Worm (Caenorhabditis elegans) whole organism, L2 larva: ENCODE results near the gene T03F6.4.
A peak's percentile ranks its signal among the peaks of the same experiment; 100 is the strongest.

Experiments
- C34F6.9 ChIP-seq: fragments of 150-350 bp; optimal IDR thresholded peaks from 2 replicates; lab custom pipeline; 2014; ENCODE audit warnings: missing biosample characterization, missing genetic modification characterization
- F13H6.1 ChIP-seq: sonication (generic microtip); optimal IDR thresholded peaks from 2 replicates; lab custom pipeline; 2016; ENCODE audit warnings: missing genetic modification characterization, missing compliant biosample characterization
- ZK546.5 ChIP-seq: sonication (generic microtip); optimal IDR thresholded peaks from 2 replicates; lab custom pipeline; 2017; ENCODE audit warnings: missing biosample characterization, missing genetic modification characterization
- alr-1 ChIP-seq: fragments of 150-350 bp; optimal IDR thresholded peaks from 2 replicates; lab custom pipeline; 2014; ENCODE audit warnings: missing biosample characterization, missing genetic modification characterization
- ama-1 ChIP-seq: fragments of 150-350 bp; optimal IDR thresholded peaks from 2 replicates; lab custom pipeline; 2018; ENCODE audit warnings: inconsistent platforms
- blmp-1 ChIP-seq: sonication (generic microtip); optimal IDR thresholded peaks from 2 replicates; lab custom pipeline; 2017; ENCODE audit warnings: missing genetic modification characterization, mild to moderate bottlenecking, missing compliant biosample characterization, antibody characterized with exemption, moderate library complexity; ENCODE audit not compliant: insufficient read depth
- crh-2 ChIP-seq: sonication (generic microtip); optimal IDR thresholded peaks from 2 replicates; lab custom pipeline; 2017; ENCODE audit warnings: missing biosample characterization, missing genetic modification characterization
- egl-27 ChIP-seq: sonication (generic microtip); optimal IDR thresholded peaks from 3 replicates; lab custom pipeline; 2017; ENCODE audit warnings: missing biosample characterization, missing genetic modification reagents, missing genetic modification characterization
- elt-1 ChIP-seq: fragments of 150-350 bp; optimal IDR thresholded peaks from 2 replicates; lab custom pipeline; 2014; ENCODE audit warnings: missing biosample characterization, missing genetic modification characterization
- elt-3 ChIP-seq: sonication (generic microtip); optimal IDR thresholded peaks from 2 replicates; lab custom pipeline; 2017; ENCODE audit warnings: missing biosample characterization, missing genetic modification characterization
- fos-1 ChIP-seq: fragments of 150-350 bp; optimal IDR thresholded peaks from 2 replicates; lab custom pipeline; 2014; ENCODE audit warnings: missing biosample characterization, missing genetic modification characterization
- lin-39 ChIP-seq: fragments of 150-350 bp; optimal IDR thresholded peaks from 2 replicates; lab custom pipeline; 2014; ENCODE audit warnings: missing biosample characterization, missing genetic modification reagents, missing genetic modification characterization
- mab-5 ChIP-seq: fragments of 150-350 bp; optimal IDR thresholded peaks from 2 replicates; lab custom pipeline; 2014; ENCODE audit warnings: missing biosample characterization, missing genetic modification characterization
- mdl-1 ChIP-seq, 2 experiments: fragments of 150-350 bp in 1 of 2; sonication (generic microtip) in 1 of 2; optimal IDR thresholded peaks; 2 replicates each; lab custom pipeline; 2017; ENCODE audit warnings: missing biosample characterization in 2 of 2, missing genetic modification characterization in 2 of 2
- nhr-10 ChIP-seq: sonication (generic microtip); optimal IDR thresholded peaks from 2 replicates; lab custom pipeline; 2017; ENCODE audit warnings: missing biosample characterization, missing genetic modification characterization
- nhr-12 ChIP-seq: fragments of 150-350 bp; optimal IDR thresholded peaks from 2 replicates; lab custom pipeline; 2014; ENCODE audit warnings: missing biosample characterization, missing genetic modification characterization
- nhr-129 ChIP-seq: fragments of 150-350 bp; optimal IDR thresholded peaks from 2 replicates; lab custom pipeline; 2014; ENCODE audit warnings: missing biosample characterization, missing genetic modification characterization
- nhr-23 ChIP-seq: fragments of 150-350 bp; optimal IDR thresholded peaks from 2 replicates; lab custom pipeline; 2014; ENCODE audit warnings: missing biosample characterization, missing genetic modification reagents, missing genetic modification characterization
- nhr-237 ChIP-seq: fragments of 150-350 bp; optimal IDR thresholded peaks from 2 replicates; lab custom pipeline; 2014; ENCODE audit warnings: missing biosample characterization, missing genetic modification characterization
- nhr-25 ChIP-seq: fragments of 150-350 bp; sonication (generic microtip); optimal IDR thresholded peaks from 3 replicates; lab custom pipeline; 2014; ENCODE audit warnings: missing biosample characterization, missing genetic modification characterization
- nhr-6 ChIP-seq: fragments of 150-350 bp; optimal IDR thresholded peaks from 2 replicates; lab custom pipeline; 2014; ENCODE audit warnings: missing biosample characterization, missing genetic modification characterization
- nhr-77 ChIP-seq: fragments of 150-350 bp; optimal IDR thresholded peaks from 2 replicates; lab custom pipeline; 2014; ENCODE audit warnings: missing biosample characterization, missing genetic modification characterization
- peb-1 ChIP-seq: fragments of 150-350 bp; optimal IDR thresholded peaks from 2 replicates; lab custom pipeline; 2014; ENCODE audit warnings: missing biosample characterization, missing genetic modification characterization
- sma-3 ChIP-seq: sonication (generic microtip); optimal IDR thresholded peaks from 2 replicates; lab custom pipeline; 2016; ENCODE audit warnings: missing genetic modification reagents, missing genetic modification characterization, missing compliant biosample characterization
- sma-9 ChIP-seq, 2 experiments: fragments of 150-350 bp in 1 of 2; sonication (generic microtip) in 1 of 2; optimal IDR thresholded peaks; 2 replicates each; lab custom pipeline; 2014 to 2016; ENCODE audit warnings: missing genetic modification characterization in 2 of 2, mild to moderate bottlenecking in 1 of 2, missing biosample characterization in 1 of 2, missing compliant biosample characterization in 1 of 2, missing genetic modification reagents in 1 of 2, moderate library complexity in 1 of 2
- snpc-4 ChIP-seq: fragments of 150-350 bp; optimal IDR thresholded peaks from 2 replicates; lab custom pipeline; 2014; ENCODE audit warnings: missing biosample characterization, missing genetic modification characterization
- unc-39 ChIP-seq: fragments of 150-350 bp; optimal IDR thresholded peaks from 2 replicates; lab custom pipeline; 2014; ENCODE audit warnings: missing biosample characterization, missing genetic modification characterization
- unc-55 ChIP-seq: fragments of 150-350 bp; sonication (generic microtip); optimal IDR thresholded peaks from 3 replicates; lab custom pipeline; 2014; ENCODE audit warnings: missing biosample characterization, missing genetic modification reagents, missing genetic modification characterization
- unc-62 ChIP-seq: fragments of 150-350 bp; optimal IDR thresholded peaks from 2 replicates; lab custom pipeline; 2014; ENCODE audit warnings: missing biosample characterization, missing genetic modification reagents, missing genetic modification characterization
- zag-1 ChIP-seq: fragments of 150-350 bp; optimal IDR thresholded peaks from 2 replicates; lab custom pipeline; 2014; ENCODE audit warnings: missing biosample characterization, missing genetic modification characterization
- ztf-1 ChIP-seq: fragments of 200-800 bp; sonication (Bioruptor generic); conservative IDR thresholded peaks from 2 replicates; pipeline ENCODE4 v1.3.6; 2022; ENCODE audit warnings: missing genetic modification characterization, missing compliant biosample characterization
- ztf-4 ChIP-seq: fragments of 150-350 bp; optimal IDR thresholded peaks from 2 replicates; lab custom pipeline; 2014; ENCODE audit warnings: missing biosample characterization, missing genetic modification characterization

The T03F6.4 gene

DNA sequence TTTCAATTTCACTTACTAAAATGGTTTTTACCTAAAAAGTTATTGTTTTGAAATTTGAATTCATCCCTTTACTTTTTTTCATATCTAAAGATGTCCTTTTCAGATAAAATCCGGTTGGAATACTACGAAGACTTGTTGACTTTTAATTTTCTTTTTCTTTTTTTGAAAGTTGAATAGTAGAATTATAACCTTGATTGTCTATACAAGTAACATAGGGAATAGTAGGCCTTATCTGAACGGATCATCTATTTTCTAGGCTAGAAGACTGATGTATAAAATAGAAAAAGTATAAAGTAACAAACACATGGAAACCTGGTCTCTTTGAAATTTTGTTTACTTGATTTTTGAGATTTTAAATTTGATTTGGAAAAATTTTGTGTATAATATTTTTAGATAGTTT lies 5.1 kb upstream of the T03F6.4 start:
- TF ChIP-seq nhr-25 (tag; lab: Kevin White, UChicago): peak; percentile 50
- TF ChIP-seq nhr-237: no peak
- no peak for TF ChIP-seq elt-3 (tag; lab: Kevin White, UChicago)
- no peak for TF ChIP-seq unc-62 (GFP tag; lab: Kevin White, UChicago)
- TF ChIP-seq blmp-1 (tag; lab: Kevin White, UChicago): peak; percentile 19
- no peak for TF ChIP-seq elt-1 (tag; lab: Kevin White, UChicago)
- TF ChIP-seq, all 48 proteins: peak for 2

DNA sequence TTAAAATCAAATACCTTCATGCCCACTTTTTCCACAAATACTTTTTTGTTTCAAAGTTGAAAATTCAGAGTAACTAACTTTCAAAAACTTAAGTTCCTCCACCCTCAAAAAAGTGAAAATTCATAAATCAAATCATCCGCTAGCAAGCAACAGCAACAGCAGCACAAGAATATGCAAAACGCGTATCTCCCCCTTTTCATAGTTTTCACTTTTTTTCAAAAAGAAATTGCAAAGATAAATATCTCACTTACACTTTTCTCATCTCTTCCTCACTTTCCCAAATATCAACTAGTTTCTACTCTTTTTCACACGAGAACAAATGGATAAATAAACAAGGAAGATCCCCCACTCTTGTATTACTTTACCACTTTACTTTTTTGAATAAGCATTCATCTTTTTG lies 4.3 kb upstream of the T03F6.4 start:
- TF ChIP-seq unc-55 (GFP tag; lab: Kevin White, UChicago) (peak; percentile 71), sma-3 (no peak), elt-3 (tag; lab: Kevin White, UChicago) (no peak), elt-1 (tag; lab: Kevin White, UChicago) (no peak), fos-1 (tag; lab: Kevin White, UChicago) (no peak), nhr-12 (tag; lab: Kevin White, UChicago) (no peak), mab-5 (tag; lab: Kevin White, UChicago) (no peak), blmp-1 (tag; lab: Kevin White, UChicago) (peak; percentile 71)

DNA sequence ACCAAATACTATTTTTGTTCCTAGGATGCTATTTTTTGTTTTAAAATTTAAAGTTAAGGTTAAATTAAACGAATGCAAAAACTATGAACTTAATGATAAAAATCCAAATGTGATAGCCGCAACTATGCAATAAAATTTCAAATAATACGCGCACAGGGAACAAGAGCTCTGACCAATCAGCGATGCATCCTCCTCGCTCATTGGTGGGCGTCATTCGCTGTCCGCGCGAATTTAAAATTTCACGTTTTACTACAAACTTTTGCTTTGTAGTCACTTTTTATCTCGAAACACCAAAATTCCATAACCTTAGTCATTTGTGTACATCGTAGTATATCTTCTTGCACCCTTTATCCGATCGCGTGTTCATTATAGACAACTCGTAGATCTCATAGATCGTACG lies 2.8 kb upstream of the T03F6.4 start:
- no peak for TF ChIP-seq unc-55 (GFP tag; lab: Kevin White, UChicago)
- no peak for TF ChIP-seq peb-1 (tag; lab: Kevin White, UChicago)
- no peak for TF ChIP-seq nhr-6
- no peak for TF ChIP-seq egl-27 (tag; lab: Kevin White, UChicago)
- TF ChIP-seq unc-39 (tag; lab: Kevin White, UChicago): no peak
- TF ChIP-seq nhr-23 (tag; lab: Kevin White, UChicago): no peak
- no peak for TF ChIP-seq elt-3 (tag; lab: Kevin White, UChicago)
- TF ChIP-seq ama-1 (lab: Kevin White, UChicago): no peak
- TF ChIP-seq lin-39 (tag; lab: Kevin White, UChicago): no peak
- TF ChIP-seq ztf-4 (tag; lab: Kevin White, UChicago): no peak
- no peak for TF ChIP-seq nhr-77
- TF ChIP-seq F13H6.1: no peak
- TF ChIP-seq nhr-12 (tag; lab: Kevin White, UChicago): no peak
- TF ChIP-seq nhr-10 (tag; lab: Kevin White, UChicago): no peak
- TF ChIP-seq crh-2 (tag; lab: Kevin White, UChicago): no peak

DNA sequence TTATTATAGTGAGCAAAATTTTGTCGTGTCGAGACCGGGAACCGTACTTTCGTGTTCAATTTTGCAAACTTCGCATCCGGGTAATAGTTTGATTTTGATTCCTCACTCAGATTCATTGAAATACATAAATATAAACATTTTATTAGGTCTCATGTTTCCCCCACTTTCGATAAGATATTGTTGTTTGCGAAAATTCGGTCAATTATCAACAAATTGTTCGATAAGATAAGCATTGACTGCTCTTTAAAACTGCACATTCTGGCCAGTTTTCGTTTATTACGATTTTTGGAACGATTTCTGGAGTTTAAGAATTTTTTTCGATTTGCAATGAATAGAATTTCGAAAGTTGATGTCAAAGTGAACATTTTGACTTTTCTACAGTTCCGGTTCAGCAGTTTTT lies 2.7 kb downstream of the T03F6.4 start:
- TF ChIP-seq fos-1 (tag; lab: Kevin White, UChicago) (peak; percentile 53), nhr-12 (tag; lab: Kevin White, UChicago) (no peak)

DNA sequence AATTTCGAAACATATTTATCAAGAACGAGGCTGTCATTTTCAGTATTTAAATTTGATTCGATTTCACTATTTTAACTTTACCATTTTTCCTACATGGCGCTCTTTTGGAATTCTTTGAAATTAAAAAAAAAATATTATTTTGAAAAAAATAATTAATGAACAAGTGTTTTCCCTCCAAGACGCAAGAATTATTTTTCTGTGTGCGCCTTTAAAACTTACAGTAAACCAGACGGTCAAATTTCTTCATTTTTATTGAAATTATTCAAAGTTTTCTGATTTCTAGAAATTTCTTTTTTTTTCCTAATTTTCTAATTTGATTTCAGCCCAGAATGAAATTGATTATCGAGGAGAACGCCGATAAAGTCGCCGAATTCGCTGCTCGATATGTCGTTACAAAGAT lies 3.1 kb downstream of the T03F6.4 start, which contains the start of gene T03F6.3:
Gene T03F6.3, plus strand, starts transcription at position 318 of the 400 bp plus-strand sequence.
- TF ChIP-seq snpc-4 (no peak), C34F6.9 (tag; lab: Kevin White, UChicago) (no peak), sma-9 (GFP tag; optimal IDR thresholded peaks at IDR 0.05; lab: Kevin White, UChicago) (no peak), sma-9 (tag; optimal IDR thresholded peaks at IDR 0.05; lab: Kevin White, UChicago) (no peak), nhr-129 (tag; lab: Kevin White, UChicago) (no peak)

DNA sequence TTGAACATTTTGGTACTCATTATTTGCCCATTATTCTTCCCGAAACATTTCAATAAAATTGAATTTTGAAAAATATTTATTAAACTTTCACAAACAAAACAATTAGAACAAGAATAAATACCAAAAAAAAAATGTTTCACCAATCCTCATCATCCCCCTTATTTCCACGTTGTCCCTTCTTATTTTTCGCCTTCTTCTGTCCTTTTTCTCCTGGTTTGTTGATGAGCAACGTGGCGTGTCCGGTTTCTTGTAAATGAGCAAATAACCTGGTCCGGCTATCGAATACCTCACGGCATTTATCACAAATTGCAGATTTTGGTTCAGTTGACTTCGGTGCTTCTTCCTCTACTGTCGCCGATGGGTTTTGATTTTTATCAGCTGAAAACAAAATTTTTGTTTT lies 4.8 kb downstream of the T03F6.4 start:
- TF ChIP-seq mdl-1 (tag; optimal IDR thresholded peaks at IDR 0.05; lab: Kevin White, UChicago): no peak
- TF ChIP-seq unc-62 (GFP tag; lab: Kevin White, UChicago): no peak
- TF ChIP-seq zag-1: no peak
- no peak for TF ChIP-seq sma-3
- no peak for TF ChIP-seq F13H6.1
- no peak for TF ChIP-seq alr-1
- TF ChIP-seq ama-1 (lab: Kevin White, UChicago): no peak
- TF ChIP-seq ZK546.5 (tag; lab: Kevin White, UChicago): no peak
- TF ChIP-seq ztf-1: no peak
- TF ChIP-seq egl-27 (tag; lab: Kevin White, UChicago): no peak
- TF ChIP-seq, all 48 proteins: peak for 0
